Worm (Caenorhabditis elegans) whole organism, L1 larva: ENCODE results near the gene twk-42.

Experiments used
- Y116A8C.19 ChIP-seq: sonication (generic microtip); optimal IDR thresholded peaks from 2 replicates; lab custom pipeline; 2016; ENCODE audit warnings: missing compliant biosample characterization, missing genetic modification characterization, borderline replicate concordance
- alr-1 ChIP-seq: fragments of 200-800 bp; sonication (Bioruptor generic); optimal IDR thresholded peaks from 2 replicates; lab custom pipeline; 2018; ENCODE audit warnings: borderline replicate concordance, mild to moderate bottlenecking, missing genetic modification characterization, missing compliant biosample characterization
- ceh-63 ChIP-seq: fragments of 200-800 bp; sonication (Bioruptor generic); optimal IDR thresholded peaks from 2 replicates; lab custom pipeline; 2018; ENCODE audit warnings: mild to moderate bottlenecking, missing genetic modification characterization, missing compliant biosample characterization
- ceh-90 ChIP-seq: sonication (generic microtip); optimal IDR thresholded peaks from 2 replicates; lab custom pipeline; 2016; ENCODE audit warnings: missing genetic modification characterization, missing compliant biosample characterization
- dpl-1 ChIP-seq, 3 experiments: fragments of 150-350 bp in 2 of 3; sonication (generic microtip) in 1 of 3; optimal IDR thresholded peaks; 2 replicates each; lab custom pipeline; 2014 to 2017; ENCODE audit warnings: missing biosample characterization in 3 of 3, missing genetic modification characterization in 3 of 3, missing genetic modification reagents in 3 of 3
- efl-1 ChIP-seq, 4 experiments: fragments of 150-350 bp; optimal IDR thresholded peaks in 3 of 4; peaks in 1 of 4; 1 replicate in 1 of 4; 2 replicates in 3 of 4; lab custom pipeline; 2014; ENCODE audit warnings: missing biosample characterization in 2 of 4, missing genetic modification characterization in 2 of 4, missing genetic modification reagents in 2 of 4
- efl-3 ChIP-seq: fragments of 200-800 bp; sonication (Bioruptor generic); optimal IDR thresholded peaks from 2 replicates; lab custom pipeline; 2018; ENCODE audit warnings: mild to moderate bottlenecking, missing genetic modification characterization, missing compliant biosample characterization
- elt-2 ChIP-seq: sonication (generic microtip); optimal IDR thresholded peaks from 2 replicates; lab custom pipeline; 2016; ENCODE audit warnings: missing genetic modification characterization, mild to moderate bottlenecking, inconsistent platforms, missing compliant biosample characterization, missing genetic modification reagents
- elt-3 ChIP-seq, 6 experiments: fragments of 150-350 bp in 1 of 6; sonication (generic microtip); optimal IDR thresholded peaks; 2 replicates each; lab custom pipeline; 2017 to 2018; ENCODE audit warnings: missing biosample characterization in 6 of 6, missing genetic modification characterization in 6 of 6, inconsistent platforms in 1 of 6
- fkh-10 ChIP-seq: sonication (generic microtip); optimal IDR thresholded peaks from 2 replicates; lab custom pipeline; 2017; ENCODE audit warnings: missing biosample characterization, missing genetic modification reagents, missing genetic modification characterization
- fkh-4 ChIP-seq: sonication (generic microtip); optimal IDR thresholded peaks from 2 replicates; lab custom pipeline; 2016; ENCODE audit warnings: missing compliant biosample characterization, missing genetic modification characterization, borderline replicate concordance
- fkh-8 ChIP-seq: sonication (generic microtip); optimal IDR thresholded peaks from 2 replicates; lab custom pipeline; 2016; ENCODE audit warnings: mild to moderate bottlenecking, missing genetic modification characterization, missing compliant biosample characterization
- fos-1 ChIP-seq: fragments of 150-350 bp; optimal IDR thresholded peaks from 2 replicates; lab custom pipeline; 2014; ENCODE audit warnings: missing biosample characterization, missing genetic modification characterization
- hlh-17 ChIP-seq: fragments of 200-800 bp; sonication (Bioruptor generic); optimal IDR thresholded peaks from 2 replicates; lab custom pipeline; 2018; ENCODE audit warnings: missing genetic modification characterization, mild to moderate bottlenecking, missing compliant biosample characterization, moderate library complexity, borderline replicate concordance
- hlh-4 ChIP-seq: sonication (generic microtip); optimal IDR thresholded peaks from 2 replicates; lab custom pipeline; 2016; ENCODE audit warnings: mild to moderate bottlenecking, missing genetic modification characterization, missing compliant biosample characterization
- hpl-2 ChIP-seq: fragments of 150-350 bp; optimal IDR thresholded peaks from 2 replicates; lab custom pipeline; 2014; ENCODE audit warnings: missing biosample characterization, missing genetic modification reagents, missing genetic modification characterization
- jun-1 ChIP-seq: fragments of 150-350 bp; optimal IDR thresholded peaks from 2 replicates; lab custom pipeline; 2014; ENCODE audit warnings: missing biosample characterization, missing genetic modification reagents, missing genetic modification characterization
- lin-15B ChIP-seq: fragments of 150-350 bp; sonication (generic microtip); optimal IDR thresholded peaks from 3 replicates; lab custom pipeline; 2014; ENCODE audit warnings: missing biosample characterization, missing genetic modification characterization
- lin-39 ChIP-seq: fragments of 150-350 bp; optimal IDR thresholded peaks from 2 replicates; lab custom pipeline; 2014; ENCODE audit warnings: missing biosample characterization, missing genetic modification reagents, missing genetic modification characterization
- lsy-2 ChIP-seq, 2 experiments: fragments of 150-350 bp; optimal IDR thresholded peaks; 2 replicates each; lab custom pipeline; 2014; ENCODE audit warnings: missing biosample characterization in 2 of 2, missing genetic modification characterization in 2 of 2
- mef-2 ChIP-seq: fragments of 150-350 bp; optimal IDR thresholded peaks from 2 replicates; lab custom pipeline; 2014; ENCODE audit warnings: missing biosample characterization, missing genetic modification characterization
- mep-1 ChIP-seq: fragments of 150-350 bp; optimal IDR thresholded peaks from 2 replicates; lab custom pipeline; 2014; ENCODE audit warnings: missing biosample characterization, missing genetic modification characterization
- nhr-11 ChIP-seq: fragments of 150-350 bp; optimal IDR thresholded peaks from 2 replicates; lab custom pipeline; 2014; ENCODE audit warnings: missing biosample characterization, missing genetic modification characterization
- nhr-12 ChIP-seq: sonication (generic microtip); optimal IDR thresholded peaks from 2 replicates; lab custom pipeline; 2017; ENCODE audit warnings: missing biosample characterization, missing genetic modification characterization
- nhr-19 ChIP-seq: fragments of 200-800 bp; sonication (Bioruptor generic); conservative IDR thresholded peaks from 2 replicates; pipeline ENCODE4 v1.3.6; 2022; ENCODE audit warnings: missing genetic modification characterization, missing compliant biosample characterization
- nhr-28 ChIP-seq: fragments of 150-350 bp; optimal IDR thresholded peaks from 2 replicates; lab custom pipeline; 2014; ENCODE audit warnings: missing biosample characterization, missing genetic modification characterization
- nhr-71 ChIP-seq: sonication (generic microtip); optimal IDR thresholded peaks from 2 replicates; lab custom pipeline; 2016; ENCODE audit warnings: mild to moderate bottlenecking, missing genetic modification characterization, moderate library complexity, missing compliant biosample characterization
- nhr-77 ChIP-seq: fragments of 150-350 bp; optimal IDR thresholded peaks from 2 replicates; lab custom pipeline; 2014; ENCODE audit warnings: missing biosample characterization, missing genetic modification characterization
- pqm-1 ChIP-seq: sonication (generic microtip); optimal IDR thresholded peaks from 3 replicates; lab custom pipeline; 2017; ENCODE audit warnings: missing biosample characterization, missing genetic modification characterization
- rnt-1 ChIP-seq: sonication (generic microtip); optimal IDR thresholded peaks from 2 replicates; lab custom pipeline; 2016; ENCODE audit warnings: mild to moderate bottlenecking, missing genetic modification characterization, moderate library complexity, missing compliant biosample characterization
- skn-1 ChIP-seq: fragments of 150-350 bp; optimal IDR thresholded peaks from 2 replicates; lab custom pipeline; 2014; ENCODE audit warnings: missing biosample characterization, missing genetic modification characterization
- snpc-4 ChIP-seq: fragments of 150-350 bp; optimal IDR thresholded peaks from 2 replicates; lab custom pipeline; 2014; ENCODE audit warnings: missing biosample characterization, missing genetic modification characterization
- sox-4 ChIP-seq: sonication (generic microtip); optimal IDR thresholded peaks from 2 replicates; lab custom pipeline; 2016; ENCODE audit warnings: missing genetic modification characterization, missing compliant biosample characterization
- sptf-1 ChIP-seq: fragments of 150-350 bp; optimal IDR thresholded peaks from 2 replicates; lab custom pipeline; 2014; ENCODE audit warnings: missing biosample characterization, missing genetic modification characterization
- swsn-7 ChIP-seq: sonication (generic microtip); optimal IDR thresholded peaks from 2 replicates; lab custom pipeline; 2016; ENCODE audit warnings: missing genetic modification characterization, missing compliant biosample characterization
- tbx-2 ChIP-seq: sonication (generic microtip); optimal IDR thresholded peaks from 2 replicates; lab custom pipeline; 2016; ENCODE audit warnings: missing genetic modification characterization, missing compliant biosample characterization
- tlp-1 ChIP-seq: fragments of 150-350 bp; optimal IDR thresholded peaks from 2 replicates; lab custom pipeline; 2014; ENCODE audit warnings: missing biosample characterization, missing genetic modification characterization
- unc-30 ChIP-seq: sonication (generic microtip); optimal IDR thresholded peaks from 2 replicates; lab custom pipeline; 2017; ENCODE audit warnings: missing biosample characterization, missing genetic modification characterization
- unc-86 ChIP-seq: sonication (generic microtip); optimal IDR thresholded peaks from 2 replicates; lab custom pipeline; 2016; ENCODE audit warnings: missing genetic modification characterization, missing compliant biosample characterization
- zip-4 ChIP-seq: fragments of 200-800 bp; sonication (Bioruptor generic); optimal IDR thresholded peaks from 2 replicates; lab custom pipeline; 2018; ENCODE audit warnings: mild to moderate bottlenecking, missing genetic modification characterization, moderate library complexity, missing compliant biosample characterization

Gene twk-42

DNA sequence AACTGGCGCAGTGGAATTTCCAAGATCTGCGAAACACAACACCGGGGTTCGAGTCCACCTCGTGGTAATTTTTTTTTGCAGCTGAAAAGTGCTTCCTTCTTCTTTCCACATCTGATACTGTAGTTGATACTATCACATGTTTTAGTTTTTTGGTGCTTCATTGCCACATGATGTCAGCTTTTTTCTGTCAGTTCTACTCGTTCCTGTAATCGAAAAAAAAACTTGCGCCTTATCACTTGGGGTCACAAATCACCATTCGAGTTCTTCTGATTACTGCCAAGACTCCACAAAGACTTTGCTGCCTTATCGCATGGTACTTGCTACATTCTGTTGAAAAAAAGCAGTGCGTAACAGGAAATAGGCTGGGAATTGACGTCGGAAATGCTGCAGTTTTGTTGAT is 10.7 kb downstream of the twk-42 start (continued):
- peak; percentile 95 for TF ChIP-seq pqm-1 (tag; lab: Kevin White, UChicago)
- TF ChIP-seq lin-39 (tag; lab: Kevin White, UChicago) = no peak
- TF ChIP-seq snpc-4 (tag; lab: Kevin White, UChicago) = no peak
- peak in 1 of 2 experiments; percentile 0 for TF ChIP-seq lsy-2 (tag; optimal IDR thresholded peaks at IDR 0.05; lab: Kevin White, UChicago)
- TF ChIP-seq efl-3 = no peak
- no peak for TF ChIP-seq fkh-8 (tag; lab: Kevin White, UChicago)
- no peak for TF ChIP-seq nhr-12
- no peak for TF ChIP-seq mef-2 (tag; lab: Kevin White, UChicago)
- TF ChIP-seq skn-1 = no peak
- no peak for TF ChIP-seq zip-4 (GFP tag; lab: Kevin White, UChicago)
- TF ChIP-seq sox-4 = no peak
- no peak for TF ChIP-seq fkh-10

DNA sequence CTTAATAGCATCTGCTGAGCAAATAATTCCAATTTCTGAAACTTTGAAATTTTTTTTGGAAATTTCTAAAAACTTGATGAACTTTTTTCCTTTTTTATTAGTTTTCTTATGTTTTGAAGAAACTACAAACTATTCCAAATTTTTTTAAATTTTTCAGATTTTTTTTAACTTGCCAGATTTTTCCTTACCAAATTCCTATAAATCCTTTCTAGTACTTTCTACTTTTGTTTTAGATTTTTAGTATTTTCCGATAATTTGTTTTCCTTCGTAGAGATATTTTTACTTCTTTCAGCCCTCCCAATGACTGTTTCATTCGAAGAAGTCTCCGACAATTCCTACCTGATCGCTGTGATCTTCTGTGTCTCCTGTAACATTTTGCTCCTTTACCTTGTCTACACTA is 13.8 kb downstream of the twk-42 start, which contains the start of gene str-77:
Gene str-77, plus strand, starts transcription at position 301 of the 400 bp plus-strand sequence.
- TF ChIP-seq unc-30 (tag; lab: Kevin White, UChicago) (no peak), fos-1 (tag; lab: Kevin White, UChicago) (no peak), nhr-19 (GFP tag; lab: Robert Waterston, UW) (no peak), dpl-1 (GFP tag; optimal IDR thresholded peaks at IDR 0.05; lab: Kevin White, UChicago) (no peak), efl-1 (optimal IDR thresholded peaks at IDR 0.05; lab: Kevin White, UChicago) (no peak), efl-1 (GFP tag; optimal IDR thresholded peaks at IDR 0.05 in 1 of 2; lab: Kevin White, UChicago) (no peak), nhr-77 (tag; lab: Kevin White, UChicago) (no peak), Y116A8C.19 (tag; lab: Kevin White, UChicago) (no peak), jun-1 (no peak), tbx-2 (tag; lab: Kevin White, UChicago) (no peak), hpl-2 (GFP tag; lab: Kevin White, UChicago) (no peak)

- TF ChIP-seq elt-2 (tag; lab: Kevin White, UChicago) (peak; percentile 96), snpc-4 (tag; lab: Kevin White, UChicago) (no peak), ceh-90 (tag; lab: Kevin White, UChicago) (no peak), ceh-63 (GFP tag; lab: Kevin White, UChicago) (no peak), elt-3 (tag; optimal IDR thresholded peaks at IDR 0.05; lab: Kevin White, UChicago) (peak in 1 of 6 experiments; percentile 63), pqm-1 (tag; lab: Kevin White, UChicago) (peak; percentile 95), tlp-1 (peak; percentile 40), nhr-71 (tag; lab: Kevin White, UChicago) (no peak), nhr-12 (no peak), jun-1 (peak; percentile 49)
Observed at ce11 chrV:17714330-17714729, 18.1 kb downstream of the twk-42 start, which contains the start of gene twk-33. twk-33 (minus strand) TSS chrV:17714377.

ce11 chrV:17712349-17712748 is 20.1 kb downstream of the twk-42 start:
- no peak for TF ChIP-seq unc-86 (tag; lab: Kevin White, UChicago)
- TF ChIP-seq nhr-11 (tag; lab: Kevin White, UChicago) = no peak
- TF ChIP-seq snpc-4 (tag; lab: Kevin White, UChicago) = no peak
- TF ChIP-seq fkh-4 = no peak
- no peak for TF ChIP-seq hlh-17 (GFP tag; lab: Kevin White, UChicago)
- no peak for TF ChIP-seq nhr-12
- TF ChIP-seq nhr-28 (tag; lab: Kevin White, UChicago) = no peak
- TF ChIP-seq lin-15B (tag; lab: Kevin White, UChicago) = no peak
- no peak for TF ChIP-seq rnt-1
- no peak for TF ChIP-seq sptf-1 (tag; lab: Kevin White, UChicago)
- TF ChIP-seq alr-1 (tag; lab: Kevin White, UChicago) = no peak
- no peak for TF ChIP-seq hlh-4 (tag; lab: Kevin White, UChicago)
- TF ChIP-seq swsn-7 = no peak
- TF ChIP-seq mep-1 = no peak
